Worm (Caenorhabditis elegans): ENCODE data around the gene srab-22.

DNA sequence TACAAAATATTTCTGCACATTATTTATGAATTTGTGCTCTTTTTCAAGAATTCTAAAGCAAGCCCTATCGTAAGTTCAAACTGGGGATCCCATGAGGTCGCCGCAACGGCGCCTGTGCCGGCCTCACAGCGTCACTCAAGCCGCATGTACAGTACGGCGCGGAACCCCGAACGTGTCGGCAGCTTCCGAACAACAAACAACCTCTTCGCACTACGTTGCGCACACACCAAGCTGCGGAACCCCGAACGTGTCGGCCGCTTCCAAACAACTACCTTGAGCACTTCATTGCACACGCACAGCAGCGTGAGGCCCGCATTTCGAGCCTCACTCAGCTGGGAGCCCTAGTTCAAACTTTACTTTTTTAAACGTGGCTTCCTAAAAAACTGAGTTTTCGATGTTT is 32.1 kb upstream of the srab-22 start:
- TF ChIP-seq elt-2 (tag; optimal IDR thresholded peaks at IDR 0.05), result no peak
- no peak for TF ChIP-seq pqm-1 (tag; optimal IDR thresholded peaks at IDR 0.05)
- no peak for TF ChIP-seq lsy-2 (tag; optimal IDR thresholded peaks at IDR 0.05)
- no peak for TF ChIP-seq ztf-11 (tag; optimal IDR thresholded peaks at IDR 0.05)
- no peak for TF ChIP-seq lin-15B (tag; optimal IDR thresholded peaks at IDR 0.05)
- TF ChIP-seq unc-62 (GFP tag; optimal IDR thresholded peaks at IDR 0.05), result no peak
- TF ChIP-seq egl-27 (tag; optimal IDR thresholded peaks at IDR 0.05), result no peak
- no peak for TF ChIP-seq rnt-1 (tag; optimal IDR thresholded peaks at IDR 0.05)
- TF ChIP-seq lin-39 (tag; optimal IDR thresholded peaks at IDR 0.05), result no peak
- TF ChIP-seq unc-86 (tag; optimal IDR thresholded peaks at IDR 0.05), result no peak
- TF ChIP-seq snpc-4 (tag; optimal IDR thresholded peaks at IDR 0.05), result no peak
- no peak for TF ChIP-seq dpl-1 (GFP tag; optimal IDR thresholded peaks at IDR 0.05)
- TF ChIP-seq C04F5.9 (tag; optimal IDR thresholded peaks at IDR 0.05), result no peak
- no peak for TF ChIP-seq jun-1 (tag; optimal IDR thresholded peaks at IDR 0.05)
